Worm (Caenorhabditis elegans): ENCODE measurements around the gene srw-122.
"Not testable (repeated sequence)": the region's sequence is repeated elsewhere in the genome, so short reads cannot be mapped to it uniquely, and the experiment has no call there.

srw-122 gene

DNA sequence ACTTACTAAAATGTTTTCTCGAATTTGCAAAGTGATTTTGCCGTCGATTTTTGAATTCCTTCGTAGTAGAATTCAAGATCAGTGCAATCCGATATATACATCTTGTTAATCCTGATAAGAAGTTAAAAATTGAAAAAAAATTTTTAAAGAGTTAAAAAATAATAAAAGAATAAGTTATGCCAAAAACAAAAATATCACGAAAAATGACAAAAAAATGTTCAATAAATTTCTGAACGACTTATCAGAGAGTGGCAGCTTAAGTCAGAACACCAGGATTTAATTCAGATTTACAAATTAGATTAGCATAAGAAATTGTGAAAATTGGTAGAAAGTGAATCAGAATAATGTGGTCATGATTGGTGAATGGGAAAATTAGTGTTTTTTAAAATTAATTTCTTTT, at the start of gene srw-122:
TSS of gene srw-122 (minus strand) at position 101 of the 400 bp plus-strand sequence.
- not testable (repeated sequence) for TF ChIP-seq dpl-1 (GFP tag; optimal IDR thresholded peaks at IDR 0.05); F23B12.7 (tag; optimal IDR thresholded peaks at IDR 0.05; ENCODE audit: insufficient read depth); aptf-2 (GFP tag; conservative IDR thresholded peaks at IDR 0.05)

DNA sequence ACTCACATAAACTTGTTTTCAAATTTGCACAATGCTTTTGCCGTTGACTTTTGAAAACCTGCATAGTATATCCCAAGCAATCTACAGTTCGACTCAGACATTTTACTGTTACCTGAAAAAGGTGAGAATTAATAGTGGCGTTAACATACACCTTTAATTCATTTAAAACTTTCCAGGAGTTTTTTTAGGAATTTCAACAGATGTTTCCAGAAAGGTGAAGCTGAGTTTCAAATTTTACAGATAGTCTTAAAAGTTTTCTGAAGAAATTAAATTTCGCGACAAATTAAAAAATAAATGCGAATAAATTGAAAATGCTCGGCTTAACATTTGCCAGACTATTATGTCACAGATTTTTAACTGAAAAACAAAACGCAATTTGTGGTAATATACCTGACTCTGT, 47.7 kb upstream of the srw-122 start, which contains the start of gene srw-119:
TSS of gene srw-119 (minus strand) at position 101 of the 400 bp plus-strand sequence.
- TF ChIP-seq nhr-80 (tag; optimal IDR thresholded peaks at IDR 0.05) (no peak), nhr-27 (tag; optimal IDR thresholded peaks at IDR 0.05) (no peak), him-1 (tag; optimal IDR thresholded peaks at IDR 0.05) (no peak), C06A6.2 (GFP tag; conservative IDR thresholded peaks at IDR 0.05) (no peak), dox-1 (GFP tag; IDR thresholded peaks at IDR 0.05) (no peak), hmg-1.2 (GFP tag; IDR thresholded peaks at IDR 0.05) (no peak), F10E7.11 (tag; optimal IDR thresholded peaks at IDR 0.05) (no peak), F55B11.4 (tag; optimal IDR thresholded peaks at IDR 0.05; ENCODE audit: borderline replicate concordance, insufficient read depth) (no peak), lin-54 (GFP tag; optimal IDR thresholded peaks at IDR 0.05) (no peak), madf-10 (tag; optimal IDR thresholded peaks at IDR 0.05) (no peak), nfyb-1 (GFP tag; IDR thresholded peaks at IDR 0.05) (no peak), ets-4 (GFP tag; optimal IDR thresholded peaks at IDR 0.05) (no peak)

DNA sequence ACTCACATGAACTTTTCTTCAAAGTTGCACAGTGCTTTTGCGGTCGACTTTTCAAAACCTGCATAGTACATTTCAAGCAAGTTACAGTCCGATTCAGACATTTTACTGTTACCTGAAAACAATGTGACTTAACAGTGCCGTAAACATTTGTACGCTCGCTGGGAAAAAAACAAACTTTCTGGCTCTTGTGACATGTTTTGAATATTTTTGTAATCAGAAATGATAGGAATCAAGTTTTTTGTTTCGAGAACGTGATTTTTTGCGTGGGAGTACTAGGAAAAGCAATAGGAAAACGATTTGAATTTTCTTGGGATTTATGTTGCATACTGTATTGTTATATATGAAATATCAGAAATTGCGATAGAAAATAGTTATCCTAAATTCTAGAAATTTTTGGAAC, 44.1 kb upstream of the srw-122 start, which contains the start of gene srw-120:
TSS of gene srw-120 (minus strand) at position 101 of the 400 bp plus-strand sequence.
- no peak for TF ChIP-seq lin-26 (GFP tag; IDR thresholded peaks at IDR 0.05)
- TF ChIP-seq F57C9.4 (tag; optimal IDR thresholded peaks at IDR 0.05) = no peak
- no peak for TF ChIP-seq B0261.1 (tag; optimal IDR thresholded peaks at IDR 0.05)
- TF ChIP-seq sptf-2 (GFP tag; optimal IDR thresholded peaks at IDR 0.05) = no peak
- no peak for TF ChIP-seq lsl-1 (GFP tag; optimal IDR thresholded peaks at IDR 0.05)
- no peak for TF ChIP-seq ztf-6 (GFP tag; IDR thresholded peaks at IDR 0.05)

DNA sequence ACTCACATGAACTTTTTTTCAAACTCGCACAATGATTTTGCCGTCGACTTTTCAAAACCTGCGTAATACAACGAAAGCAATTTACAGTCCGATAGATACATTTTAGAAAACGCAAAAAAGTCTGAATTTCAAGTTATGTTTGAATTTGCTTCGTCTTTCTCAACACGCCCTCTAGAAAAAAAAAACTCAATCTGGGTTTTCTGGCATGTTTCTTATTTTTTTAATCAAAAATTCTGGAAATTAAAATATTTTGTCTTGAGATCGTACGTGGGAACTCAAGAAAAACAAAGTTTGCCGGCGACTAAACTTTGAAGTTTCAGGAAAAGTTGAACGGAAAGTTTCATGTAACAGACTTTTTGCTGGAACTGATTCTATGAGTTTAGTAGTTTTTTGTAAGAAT, 41.8 kb upstream of the srw-122 start, which contains the start of gene srw-115:
TSS of gene srw-115 (minus strand) at position 101 of the 400 bp plus-strand sequence.
- no peak for TF ChIP-seq hmg-20 (GFP tag; IDR thresholded peaks at IDR 0.05)
- TF ChIP-seq nfya-2 (GFP tag; IDR thresholded peaks at IDR 0.05) = no peak
- no peak for TF ChIP-seq B0336.3 (GFP tag; IDR thresholded peaks at IDR 0.05)
- no peak for TF ChIP-seq lin-54 (GFP tag; optimal IDR thresholded peaks at IDR 0.05)
- no peak for TF ChIP-seq snpc-1.1 (tag; optimal IDR thresholded peaks at IDR 0.05; ENCODE audit: insufficient read depth)
- TF ChIP-seq Y53F4B.3 (GFP tag; IDR thresholded peaks at IDR 0.05) = no peak
- TF ChIP-seq ceh-100 (GFP tag; IDR thresholded peaks at IDR 0.05) = no peak
- no peak for TF ChIP-seq hlh-26 (GFP tag; conservative IDR thresholded peaks at IDR 0.05)
- no peak for TF ChIP-seq dpff-1 (tag; optimal IDR thresholded peaks at IDR 0.05)
- TF ChIP-seq cebp-1 (GFP tag; IDR thresholded peaks at IDR 0.05) = no peak
- no peak for TF ChIP-seq cebp-1 (tag; optimal IDR thresholded peaks at IDR 0.05)
- TF ChIP-seq egrh-3 (GFP tag; IDR thresholded peaks at IDR 0.05) = no peak
- TF ChIP-seq chd-7 (tag; optimal IDR thresholded peaks at IDR 0.05) = no peak
- no peak for TF ChIP-seq ceh-27 (GFP tag; optimal IDR thresholded peaks at IDR 0.05)
- TF ChIP-seq die-1 (tag; optimal IDR thresholded peaks at IDR 0.05) = no peak
- no peak for TF ChIP-seq sptf-2 (GFP tag; optimal IDR thresholded peaks at IDR 0.05)
- no peak for TF ChIP-seq zim-3 (tag; optimal IDR thresholded peaks at IDR 0.05)
- TF ChIP-seq K12H6.12 (tag; optimal IDR thresholded peaks at IDR 0.05) = no peak
